Worm (Caenorhabditis elegans) whole organism, midembryonic: ENCODE measurements around the gene Y54G11A.1.

Experiments
- cog-1 ChIP-seq: sonication (generic microtip); optimal IDR thresholded peaks from 2 replicates; lab custom pipeline; 2016; ENCODE audit warnings: missing genetic modification characterization, missing compliant biosample characterization
- flt-1 ChIP-seq: fragments of 200-800 bp; sonication (Bioruptor generic); IDR thresholded peaks from 2 replicates; pipeline ENCODE4 v1.3.6; 2022; ENCODE audit warnings: missing genetic modification characterization, missing compliant biosample characterization
- ref-1 ChIP-seq: fragments of 200-800 bp; sonication (Bioruptor generic); conservative IDR thresholded peaks from 2 replicates; pipeline ENCODE4 v1.3.6; 2022; ENCODE audit warnings: missing genetic modification reagents, missing genetic modification characterization, missing compliant biosample characterization
- tab-1 ChIP-seq: fragments of 200-800 bp; sonication (Bioruptor generic); IDR thresholded peaks from 2 replicates; pipeline ENCODE4 v1.3.6; 2022; ENCODE audit warnings: missing genetic modification characterization, missing compliant biosample characterization
- ztf-23 ChIP-seq: fragments of 200-800 bp; sonication (Bioruptor generic); IDR thresholded peaks from 2 replicates; pipeline ENCODE4 v1.3.6; 2022; ENCODE audit warnings: missing genetic modification reagents, missing genetic modification characterization, missing compliant biosample characterization

ce11 chrII:14247748-14248502, 21.1 kb downstream of the Y54G11A.1 start:
- TF ChIP-seq tab-1 (GFP tag; lab: Robert Waterston, UW) (no peak), flt-1 (GFP tag; lab: Robert Waterston, UW) (peak; percentile 69), ref-1 (GFP tag; lab: Robert Waterston, UW) (no peak), cog-1 (tag; lab: Kevin White, UChicago) (no peak), ztf-23 (GFP tag; lab: Robert Waterston, UW) (no peak)
